Worm (Caenorhabditis elegans) whole organism, young adult: ENCODE results near the gene srh-170.

ENCODE experiments used
- B0261.1 ChIP-seq: sonication (generic microtip); optimal IDR thresholded peaks from 2 replicates; lab custom pipeline; 2016; ENCODE audit warnings: mild to moderate bottlenecking, missing genetic modification characterization, moderate library complexity, missing compliant biosample characterization
- C06A6.2 ChIP-seq: fragments of 200-800 bp; sonication (Bioruptor generic); conservative IDR thresholded peaks from 2 replicates; pipeline ENCODE4 v1.3.6; 2022; ENCODE audit warnings: missing genetic modification characterization, missing compliant biosample characterization
- F10E7.11 ChIP-seq: sonication (generic microtip); optimal IDR thresholded peaks from 2 replicates; lab custom pipeline; 2017; ENCODE audit warnings: mild to moderate bottlenecking, missing genetic modification characterization, moderate library complexity, missing compliant biosample characterization
- F39B2.1 ChIP-seq: fragments of 200-800 bp; sonication (Bioruptor generic); IDR thresholded peaks from 2 replicates; pipeline ENCODE4 v1.3.6; 2022; ENCODE audit warnings: missing genetic modification reagents, missing genetic modification characterization, missing compliant biosample characterization
- F55B11.4 ChIP-seq: sonication (generic microtip); optimal IDR thresholded peaks from 2 replicates; lab custom pipeline; 2016; ENCODE audit warnings: missing compliant biosample characterization, missing genetic modification characterization, borderline replicate concordance; ENCODE audit not compliant: insufficient read depth
- F57C9.4 ChIP-seq: sonication (generic microtip); optimal IDR thresholded peaks from 2 replicates; lab custom pipeline; 2017; ENCODE audit warnings: mild to moderate bottlenecking, missing genetic modification characterization, missing compliant biosample characterization
- K12H6.12 ChIP-seq: fragments of 200-800 bp; sonication (Bioruptor generic); optimal IDR thresholded peaks from 2 replicates; lab custom pipeline; 2018; ENCODE audit warnings: mild to moderate bottlenecking, missing genetic modification characterization, missing compliant biosample characterization
- Y56A3A.18 ChIP-seq: fragments of 200-800 bp; sonication (Bioruptor generic); IDR thresholded peaks from 2 replicates; pipeline ENCODE4 v1.3.6; 2022; ENCODE audit warnings: missing genetic modification reagents, missing genetic modification characterization, missing compliant biosample characterization
- atf-7 ChIP-seq: sonication (generic microtip); optimal IDR thresholded peaks from 2 replicates; lab custom pipeline; 2017; ENCODE audit warnings: mild to moderate bottlenecking, missing genetic modification characterization, missing compliant biosample characterization
- attf-5 ChIP-seq: fragments of 200-800 bp; sonication (Bioruptor generic); optimal IDR thresholded peaks from 2 replicates; lab custom pipeline; 2018; ENCODE audit warnings: mild to moderate bottlenecking, missing genetic modification characterization, missing compliant biosample characterization
- bed-2 ChIP-seq: fragments of 200-800 bp; sonication (Bioruptor generic); IDR thresholded peaks from 2 replicates; pipeline ENCODE4 v1.3.6; 2022; ENCODE audit warnings: missing genetic modification reagents, missing genetic modification characterization, missing compliant biosample characterization
- cebp-1 ChIP-seq, 2 experiments: fragments of 200-800 bp in 1 of 2; sonication (Bioruptor generic) in 1 of 2; sonication (generic microtip) in 1 of 2; IDR thresholded peaks in 1 of 2; optimal IDR thresholded peaks in 1 of 2; 2 replicates each; pipeline versions ENCODE4 v1.3.6 to Lab custom; 2017 to 2022; ENCODE audit warnings: missing compliant biosample characterization in 2 of 2, missing genetic modification characterization in 2 of 2, mild to moderate bottlenecking in 1 of 2, missing genetic modification reagents in 1 of 2, moderate library complexity in 1 of 2
- ceh-100 ChIP-seq: fragments of 200-800 bp; sonication (Bioruptor generic); IDR thresholded peaks from 2 replicates; pipeline ENCODE4 v1.3.6; 2022; ENCODE audit warnings: missing genetic modification reagents, missing genetic modification characterization, missing compliant biosample characterization
- chd-7 ChIP-seq: sonication (generic microtip); optimal IDR thresholded peaks from 2 replicates; lab custom pipeline; 2016; ENCODE audit warnings: mild to moderate bottlenecking, missing genetic modification characterization, moderate library complexity, missing compliant biosample characterization
- dox-1 ChIP-seq: fragments of 200-800 bp; sonication (Bioruptor generic); IDR thresholded peaks from 2 replicates; pipeline ENCODE4 v1.3.6; 2022; ENCODE audit warnings: missing genetic modification reagents, missing genetic modification characterization, missing compliant biosample characterization
- dpff-1 ChIP-seq: sonication (generic microtip); optimal IDR thresholded peaks from 2 replicates; lab custom pipeline; 2017; ENCODE audit warnings: mild to moderate bottlenecking, missing genetic modification characterization, missing compliant biosample characterization
- egl-44 ChIP-seq: fragments of 200-800 bp; sonication (Bioruptor generic); IDR thresholded peaks from 2 replicates; pipeline ENCODE4 v1.3.6; 2022; ENCODE audit warnings: missing genetic modification reagents, missing genetic modification characterization, missing compliant biosample characterization
- ets-4 ChIP-seq: fragments of 200-800 bp; sonication (Bioruptor generic); optimal IDR thresholded peaks from 2 replicates; lab custom pipeline; 2018; ENCODE audit warnings: mild to moderate bottlenecking, missing genetic modification characterization, missing compliant biosample characterization
- gei-17 ChIP-seq: fragments of 200-800 bp; sonication (Bioruptor generic); optimal IDR thresholded peaks from 2 replicates; lab custom pipeline; 2018; ENCODE audit warnings: mild to moderate bottlenecking, missing genetic modification characterization, missing compliant biosample characterization
- him-1 ChIP-seq: sonication (generic microtip); optimal IDR thresholded peaks from 2 replicates; lab custom pipeline; 2016; ENCODE audit warnings: missing genotype, missing genetic modification reagents, missing genetic modification characterization, missing compliant biosample characterization
- hlh-26 ChIP-seq: fragments of 200-800 bp; sonication (Bioruptor generic); conservative IDR thresholded peaks from 2 replicates; pipeline ENCODE4 v1.3.6; 2022; ENCODE audit warnings: missing genetic modification reagents, missing genetic modification characterization, missing compliant biosample characterization
- hmg-1.2 ChIP-seq: fragments of 200-800 bp; sonication (Bioruptor generic); IDR thresholded peaks from 2 replicates; pipeline ENCODE4 v1.3.6; 2022; ENCODE audit warnings: missing genetic modification reagents, missing genetic modification characterization, missing compliant biosample characterization
- let-526 ChIP-seq: fragments of 200-800 bp; sonication (Bioruptor generic); IDR thresholded peaks from 2 replicates; pipeline ENCODE4 v1.3.6; 2022; ENCODE audit warnings: missing genetic modification reagents, missing genetic modification characterization, missing compliant biosample characterization
- lin-35 ChIP-seq, 3 experiments: fragments of 150-350 bp in 2 of 3; sonication (generic microtip) in 1 of 3; optimal IDR thresholded peaks; 2 replicates each; lab custom pipeline; 2014 to 2018; ENCODE audit warnings: missing biosample characterization in 3 of 3, missing genetic modification characterization in 3 of 3, missing genetic modification reagents in 3 of 3
- lin-40 ChIP-seq: sonication (generic microtip); optimal IDR thresholded peaks from 2 replicates; lab custom pipeline; 2016; ENCODE audit warnings: missing genetic modification characterization, mild to moderate bottlenecking, missing compliant biosample characterization, missing genotype, missing genetic modification reagents
- lin-54 ChIP-seq: fragments of 200-800 bp; sonication (Bioruptor generic); optimal IDR thresholded peaks from 2 replicates; lab custom pipeline; 2018; ENCODE audit warnings: mild to moderate bottlenecking, missing genetic modification characterization, missing compliant biosample characterization
- lsl-1 ChIP-seq: fragments of 200-800 bp; sonication (Bioruptor generic); optimal IDR thresholded peaks from 2 replicates; lab custom pipeline; 2018; ENCODE audit warnings: mild to moderate bottlenecking, missing genetic modification characterization, moderate library complexity, missing compliant biosample characterization
- lsy-27 ChIP-seq: sonication (generic microtip); optimal IDR thresholded peaks from 2 replicates; lab custom pipeline; 2017; ENCODE audit warnings: missing genetic modification characterization, mild to moderate bottlenecking, missing compliant biosample characterization, antibody characterized with exemption, missing genotype, borderline replicate concordance; ENCODE audit not compliant: insufficient read depth
- madf-10 ChIP-seq: sonication (generic microtip); optimal IDR thresholded peaks from 2 replicates; lab custom pipeline; 2016; ENCODE audit warnings: mild to moderate bottlenecking, missing genetic modification characterization, missing compliant biosample characterization
- madf-3 ChIP-seq: fragments of 200-800 bp; sonication (Bioruptor generic); IDR thresholded peaks from 2 replicates; pipeline ENCODE4 v1.3.6; 2022; ENCODE audit warnings: missing genetic modification reagents, missing genetic modification characterization, missing compliant biosample characterization
- nfya-1 ChIP-seq: sonication (generic microtip); optimal IDR thresholded peaks from 2 replicates; lab custom pipeline; 2017; ENCODE audit warnings: antibody characterized with exemption, missing compliant biosample characterization, missing genetic modification characterization, borderline replicate concordance; ENCODE audit not compliant: insufficient read depth
- nhr-120 ChIP-seq: fragments of 200-800 bp; sonication (Bioruptor generic); IDR thresholded peaks from 2 replicates; pipeline ENCODE4 v1.3.6; 2022; ENCODE audit warnings: missing genetic modification characterization, missing compliant biosample characterization
- nhr-179 ChIP-seq: sonication (generic microtip); optimal IDR thresholded peaks from 2 replicates; lab custom pipeline; 2016; ENCODE audit warnings: mild to moderate bottlenecking, missing genetic modification characterization, missing compliant biosample characterization
- nhr-80 ChIP-seq: sonication (generic microtip); optimal IDR thresholded peaks from 2 replicates; lab custom pipeline; 2016; ENCODE audit warnings: missing genetic modification characterization, missing compliant biosample characterization
- nhr-90 ChIP-seq: sonication (generic microtip); optimal IDR thresholded peaks from 2 replicates; lab custom pipeline; 2016; ENCODE audit warnings: missing genotype, mild to moderate bottlenecking, missing genetic modification characterization, missing compliant biosample characterization
- pbrm-1 ChIP-seq: fragments of 200-800 bp; sonication (Bioruptor generic); IDR thresholded peaks from 2 replicates; pipeline ENCODE4 v1.3.6; 2022; ENCODE audit warnings: missing genetic modification reagents, missing genetic modification characterization, missing compliant biosample characterization
- pha-4 ChIP-seq: fragments of 150-350 bp; sonication (generic microtip); optimal IDR thresholded peaks from 2 replicates; lab custom pipeline; 2014; ENCODE audit warnings: missing biosample characterization, missing genetic modification reagents, missing genetic modification characterization
- snpc-3.4 ChIP-seq: sonication (generic microtip); optimal IDR thresholded peaks from 2 replicates; lab custom pipeline; 2017; ENCODE audit warnings: missing genetic modification characterization, mild to moderate bottlenecking, missing compliant biosample characterization, antibody characterized with exemption, moderate library complexity, missing genotype, missing genetic modification reagents
- unc-62 ChIP-seq: fragments of 150-350 bp; optimal IDR thresholded peaks from 2 replicates; lab custom pipeline; 2014; ENCODE audit warnings: missing biosample characterization, missing genetic modification reagents, missing genetic modification characterization
- zfh-2 ChIP-seq: fragments of 200-800 bp; sonication (Bioruptor generic); conservative IDR thresholded peaks from 2 replicates; pipeline ENCODE4 v1.3.6; 2022; ENCODE audit warnings: missing genetic modification reagents, missing genetic modification characterization, missing compliant biosample characterization
- ztf-18 ChIP-seq: sonication (generic microtip); optimal IDR thresholded peaks from 2 replicates; lab custom pipeline; 2016; ENCODE audit warnings: missing genotype, mild to moderate bottlenecking, missing genetic modification characterization, missing compliant biosample characterization
- ztf-22 ChIP-seq: fragments of 200-800 bp; sonication (Bioruptor generic); optimal IDR thresholded peaks from 2 replicates; lab custom pipeline; 2018; ENCODE audit warnings: mild to moderate bottlenecking, missing genetic modification characterization, moderate library complexity, missing compliant biosample characterization
- ztf-28 ChIP-seq: fragments of 200-800 bp; sonication (Bioruptor generic); IDR thresholded peaks from 2 replicates; pipeline ENCODE4 v1.3.6; 2022; ENCODE audit warnings: missing genetic modification reagents, missing genetic modification characterization, missing compliant biosample characterization

The srh-170 gene

ce11 chrV:15369707-15370106, 19.0 kb downstream of the srh-170 start, which contains the start of gene nhr-269:
Gene nhr-269 (minus strand): TSS chrV:15369807.
- TF ChIP-seq K12H6.12 (tag; lab: Kevin White, UChicago) (no peak), gei-17 (GFP tag; lab: Kevin White, UChicago) (no peak), nhr-80 (tag; lab: Kevin White, UChicago) (no peak), ets-4 (no peak), lin-54 (GFP tag; lab: Kevin White, UChicago) (no peak), F55B11.4 (tag; lab: Kevin White, UChicago) (no peak), nhr-90 (tag; lab: Kevin White, UChicago) (no peak), hlh-26 (GFP tag; lab: Robert Waterston, UW) (no peak), him-1 (tag; lab: Kevin White, UChicago) (no peak), attf-5 (GFP tag; lab: Kevin White, UChicago) (no peak), zfh-2 (GFP tag; lab: Robert Waterston, UW) (no peak), lsl-1 (no peak), ztf-18 (tag; lab: Kevin White, UChicago) (no peak), nfya-1 (tag; lab: Kevin White, UChicago) (no peak), dox-1 (GFP tag; lab: Robert Waterston, UW) (no peak)

ce11 chrV:15367770-15368169, 20.9 kb downstream of the srh-170 start:
- no peak for TF ChIP-seq lin-40 (tag; lab: Kevin White, UChicago)
- TF ChIP-seq F10E7.11: no peak
- no peak for TF ChIP-seq snpc-3.4 (tag; lab: Kevin White, UChicago)
- TF ChIP-seq ztf-28 (GFP tag; lab: Robert Waterston, UW): no peak
- no peak for TF ChIP-seq bed-2 (GFP tag; lab: Robert Waterston, UW)
- TF ChIP-seq egl-44 (GFP tag; lab: Robert Waterston, UW): no peak
- TF ChIP-seq dpff-1: no peak
- TF ChIP-seq let-526 (GFP tag; lab: Robert Waterston, UW): no peak
- TF ChIP-seq C06A6.2 (GFP tag; lab: Robert Waterston, UW): no peak
- no peak for TF ChIP-seq Y56A3A.18 (GFP tag; lab: Robert Waterston, UW)
- TF ChIP-seq lin-54 (GFP tag; lab: Kevin White, UChicago): no peak
- TF ChIP-seq ceh-100 (GFP tag; lab: Robert Waterston, UW): no peak
- no peak for TF ChIP-seq cebp-1 (GFP tag; IDR thresholded peaks at IDR 0.05; lab: Robert Waterston, UW)
- no peak for TF ChIP-seq cebp-1 (tag; optimal IDR thresholded peaks at IDR 0.05; lab: Kevin White, UChicago)
- TF ChIP-seq madf-10: no peak
- no peak for TF ChIP-seq madf-3
- TF ChIP-seq, all 124 proteins: peak for 0

- 0 out of 2 replicates have a peak, but pooled peaks have one; percentile 45 for TF ChIP-seq hmg-1.2 (GFP tag; lab: Robert Waterston, UW)
- TF ChIP-seq, all 124 proteins: peak for 1; not testable (repeated sequence) for 123
Measured at ce11 chrV:15361412-15361811, 27.3 kb downstream of the srh-170 start, which contains the start of gene ech-1.1. Gene ech-1.1 (minus strand): TSS chrV:15361512.

ce11 chrV:15354648-15355047, 34.0 kb downstream of the srh-170 start, which contains the start of gene C29F3.7:
Gene C29F3.7 (plus strand): TSS chrV:15354901.
- TF ChIP-seq nhr-179: no peak
- no peak for TF ChIP-seq pbrm-1
- TF ChIP-seq pha-4: no peak
- peak; percentile 49 for TF ChIP-seq unc-62 (GFP tag; lab: Kevin White, UChicago)
- TF ChIP-seq ztf-22: peak; percentile 78
- TF ChIP-seq B0261.1: no peak
- no peak for TF ChIP-seq chd-7
- TF ChIP-seq nhr-80 (tag; lab: Kevin White, UChicago): peak; percentile 92
- peak; percentile 16; the same call in 1 of the 2 replicates for TF ChIP-seq cebp-1 (GFP tag; IDR thresholded peaks at IDR 0.05; lab: Robert Waterston, UW)
- no peak for TF ChIP-seq cebp-1 (tag; optimal IDR thresholded peaks at IDR 0.05; lab: Kevin White, UChicago)
- no peak for TF ChIP-seq lsy-27 (tag; lab: Kevin White, UChicago)
- TF ChIP-seq ets-4: no peak
- no peak for TF ChIP-seq hmg-1.2 (GFP tag; lab: Robert Waterston, UW)
- TF ChIP-seq F39B2.1 (GFP tag; lab: Robert Waterston, UW): no peak
- TF ChIP-seq nhr-120: no peak
- no peak for TF ChIP-seq K12H6.12 (tag; lab: Kevin White, UChicago)
- no peak for TF ChIP-seq lin-35 (GFP tag; optimal IDR thresholded peaks at IDR 0.05; lab: Kevin White, UChicago)
- TF ChIP-seq atf-7 (tag; lab: Kevin White, UChicago): peak; percentile 85
- no peak for TF ChIP-seq F57C9.4 (tag; lab: Kevin White, UChicago)
